Worm (Caenorhabditis elegans) whole organism, L4 larva: Measurements from ENCODE around the gene tat-3.

ENCODE experiments used
- F49E8.2 ChIP-seq: sonication (generic microtip); optimal IDR thresholded peaks from 2 replicates; lab custom pipeline; 2016; ENCODE audit warnings: missing compliant biosample characterization, mild to moderate bottlenecking, missing genetic modification characterization, borderline replicate concordance
- Y105C5A.15 ChIP-seq: fragments of 200-800 bp; sonication (Bioruptor generic); IDR thresholded peaks from 2 replicates; pipeline ENCODE4 v1.3.6; 2022; ENCODE audit warnings: missing genetic modification characterization, missing compliant biosample characterization
- ceh-20 ChIP-seq: fragments of 200-800 bp; sonication (Bioruptor generic); IDR thresholded peaks from 2 replicates; pipeline ENCODE4 v1.3.6; 2022; ENCODE audit warnings: missing genetic modification reagents, missing genetic modification characterization, missing compliant biosample characterization
- ceh-28 ChIP-seq: fragments of 150-350 bp; optimal IDR thresholded peaks from 2 replicates; lab custom pipeline; 2014; ENCODE audit warnings: missing biosample characterization, missing genetic modification reagents, missing genetic modification characterization
- ceh-32 ChIP-seq: sonication (generic microtip); optimal IDR thresholded peaks from 2 replicates; lab custom pipeline; 2016; ENCODE audit warnings: mild to moderate bottlenecking, missing genetic modification characterization, missing compliant biosample characterization; ENCODE audit not compliant: poor library complexity
- ceh-62 ChIP-seq: sonication (generic microtip); optimal IDR thresholded peaks from 2 replicates; lab custom pipeline; 2017; ENCODE audit warnings: missing biosample characterization, missing genetic modification characterization
- ceh-82 ChIP-seq: sonication (generic microtip); optimal IDR thresholded peaks from 2 replicates; lab custom pipeline; 2017; ENCODE audit warnings: missing biosample characterization, missing genetic modification characterization
- ctbp-1 ChIP-seq: fragments of 200-800 bp; sonication (Bioruptor generic); IDR thresholded peaks from 2 replicates; pipeline ENCODE4 v1.3.6; 2022; ENCODE audit warnings: missing genetic modification reagents, missing genetic modification characterization, missing compliant biosample characterization
- daf-16 ChIP-seq, 3 experiments: sonication (generic microtip); optimal IDR thresholded peaks; 2 replicates each; lab custom pipeline; 2016 to 2017; ENCODE audit warnings: missing genetic modification characterization in 3 of 3, missing genetic modification reagents in 3 of 3, mild to moderate bottlenecking in 2 of 3, missing compliant biosample characterization in 2 of 3, missing biosample characterization in 1 of 3, moderate library complexity in 1 of 3
- daf-19 ChIP-seq: fragments of 200-800 bp; sonication (Bioruptor generic); conservative IDR thresholded peaks from 2 replicates; pipeline ENCODE4 v1.3.6; 2022; ENCODE audit warnings: missing genetic modification characterization, missing compliant biosample characterization
- dpl-1 ChIP-seq: fragments of 150-350 bp; optimal IDR thresholded peaks from 2 replicates; lab custom pipeline; 2014; ENCODE audit warnings: missing biosample characterization, missing genetic modification reagents, missing genetic modification characterization
- fkh-10 ChIP-seq: fragments of 150-350 bp; optimal IDR thresholded peaks from 2 replicates; lab custom pipeline; 2014; ENCODE audit warnings: missing biosample characterization, missing genetic modification reagents, missing genetic modification characterization
- fos-1 ChIP-seq: fragments of 150-350 bp; optimal IDR thresholded peaks from 2 replicates; lab custom pipeline; 2014; ENCODE audit warnings: missing biosample characterization, missing genetic modification characterization
- hlh-30 ChIP-seq: sonication (generic microtip); optimal IDR thresholded peaks from 2 replicates; lab custom pipeline; 2017; ENCODE audit warnings: antibody characterized with exemption, mild to moderate bottlenecking, missing genetic modification characterization, missing compliant biosample characterization; ENCODE audit not compliant: insufficient read depth
- lin-1 ChIP-seq: fragments of 200-800 bp; sonication (Bioruptor generic); IDR thresholded peaks from 2 replicates; pipeline ENCODE4 v1.3.6; 2022; ENCODE audit warnings: missing genetic modification reagents, missing genetic modification characterization, missing compliant biosample characterization
- lin-13 ChIP-seq: fragments of 150-350 bp; optimal IDR thresholded peaks from 2 replicates; lab custom pipeline; 2014; ENCODE audit warnings: missing biosample characterization, missing genetic modification reagents, missing genetic modification characterization
- lin-15B ChIP-seq: fragments of 150-350 bp; sonication (generic microtip); optimal IDR thresholded peaks from 3 replicates; lab custom pipeline; 2014; ENCODE audit warnings: missing biosample characterization, missing genetic modification characterization
- lin-29 ChIP-seq: fragments of 200-800 bp; sonication (Bioruptor generic); IDR thresholded peaks from 2 replicates; pipeline ENCODE4 v1.3.6; 2022; ENCODE audit warnings: missing genetic modification reagents, missing genetic modification characterization, missing compliant biosample characterization
- lin-38 ChIP-seq: fragments of 200-800 bp; sonication (Bioruptor generic); IDR thresholded peaks from 2 replicates; pipeline ENCODE4 v1.3.6; 2022; ENCODE audit warnings: missing genetic modification reagents, missing genetic modification characterization, missing compliant biosample characterization
- lsy-2 ChIP-seq, 2 experiments: fragments of 150-350 bp in 1 of 2; sonication (generic microtip) in 1 of 2; optimal IDR thresholded peaks; 2 replicates each; lab custom pipeline; 2014 to 2017; ENCODE audit warnings: missing biosample characterization in 2 of 2, missing genetic modification characterization in 2 of 2
- madf-9 ChIP-seq: fragments of 200-800 bp; sonication (Bioruptor generic); conservative IDR thresholded peaks from 2 replicates; pipeline ENCODE4 v1.3.6; 2022; ENCODE audit warnings: missing genetic modification reagents, missing genetic modification characterization, missing compliant biosample characterization
- mdl-1 ChIP-seq, 2 experiments: fragments of 150-350 bp in 1 of 2; sonication (generic microtip) in 1 of 2; optimal IDR thresholded peaks; 2 replicates each; lab custom pipeline; 2014 to 2017; ENCODE audit warnings: missing biosample characterization in 2 of 2, missing genetic modification characterization in 2 of 2
- mdt-29 ChIP-seq: fragments of 200-800 bp; sonication (Bioruptor generic); IDR thresholded peaks from 2 replicates; pipeline ENCODE4 v1.3.6; 2022; ENCODE audit warnings: missing genetic modification reagents, missing genetic modification characterization, missing compliant biosample characterization
- mep-1 ChIP-seq: fragments of 150-350 bp; sonication (generic microtip); optimal IDR thresholded peaks from 3 replicates; lab custom pipeline; 2014; ENCODE audit warnings: missing biosample characterization, missing genetic modification characterization
- mes-2 ChIP-seq: sonication (generic microtip); optimal IDR thresholded peaks from 2 replicates; lab custom pipeline; 2016; ENCODE audit warnings: missing genotype, mild to moderate bottlenecking, missing genetic modification characterization, missing compliant biosample characterization; ENCODE audit not compliant: poor library complexity, severe bottlenecking
- nhr-10 ChIP-seq: fragments of 150-350 bp; optimal IDR thresholded peaks from 2 replicates; lab custom pipeline; 2014; ENCODE audit warnings: missing biosample characterization, missing genetic modification characterization
- nhr-111 ChIP-seq: fragments of 200-800 bp; sonication (Bioruptor generic); optimal IDR thresholded peaks from 2 replicates; lab custom pipeline; 2018; ENCODE audit warnings: mild to moderate bottlenecking, missing genetic modification characterization, missing compliant biosample characterization
- nhr-237 ChIP-seq: sonication (generic microtip); optimal IDR thresholded peaks from 2 replicates; lab custom pipeline; 2017; ENCODE audit warnings: missing biosample characterization, missing genetic modification characterization
- nhr-25 ChIP-seq: sonication (generic microtip); optimal IDR thresholded peaks from 2 replicates; lab custom pipeline; 2017; ENCODE audit warnings: missing genetic modification characterization, mild to moderate bottlenecking, missing compliant biosample characterization, antibody characterized with exemption, moderate library complexity, borderline replicate concordance; ENCODE audit not compliant: insufficient read depth
- nhr-28 ChIP-seq: fragments of 150-350 bp; optimal IDR thresholded peaks from 2 replicates; lab custom pipeline; 2014; ENCODE audit warnings: missing biosample characterization, missing genetic modification characterization
- nhr-41 ChIP-seq: fragments of 200-800 bp; sonication (Bioruptor generic); IDR thresholded peaks from 2 replicates; pipeline ENCODE4 v1.3.6; 2022; ENCODE audit warnings: missing genetic modification reagents, missing genetic modification characterization, missing compliant biosample characterization
- nhr-42 ChIP-seq: fragments of 200-800 bp; sonication (Bioruptor generic); IDR thresholded peaks from 2 replicates; pipeline ENCODE4 v1.3.6; 2022; ENCODE audit warnings: missing genetic modification characterization, missing compliant biosample characterization
- nhr-77 ChIP-seq: fragments of 150-350 bp; optimal IDR thresholded peaks from 2 replicates; lab custom pipeline; 2014; ENCODE audit warnings: missing biosample characterization, missing genetic modification characterization
- php-3 ChIP-seq: fragments of 200-800 bp; sonication (Bioruptor generic); IDR thresholded peaks from 2 replicates; pipeline ENCODE4 v1.3.6; 2022; ENCODE audit warnings: missing genetic modification reagents, missing genetic modification characterization, missing compliant biosample characterization
- saeg-2 ChIP-seq: fragments of 200-800 bp; sonication (Bioruptor generic); IDR thresholded peaks from 2 replicates; pipeline ENCODE4 v1.3.6; 2022; ENCODE audit warnings: missing genetic modification reagents, missing genetic modification characterization, missing compliant biosample characterization
- sdz-12 ChIP-seq: fragments of 200-800 bp; sonication (Bioruptor generic); optimal IDR thresholded peaks from 2 replicates; lab custom pipeline; 2018; ENCODE audit warnings: mild to moderate bottlenecking, missing genetic modification characterization, missing compliant biosample characterization
- snpc-1.2 ChIP-seq: fragments of 200-800 bp; sonication (Bioruptor generic); IDR thresholded peaks from 2 replicates; pipeline ENCODE4 v1.3.6; 2022; ENCODE audit warnings: missing genetic modification reagents, missing genetic modification characterization, missing compliant biosample characterization
- spr-1 ChIP-seq: sonication (generic microtip); optimal IDR thresholded peaks from 2 replicates; lab custom pipeline; 2016; ENCODE audit warnings: mild to moderate bottlenecking, missing genetic modification characterization, missing compliant biosample characterization
- spr-3 ChIP-seq: fragments of 200-800 bp; sonication (Bioruptor generic); optimal IDR thresholded peaks from 2 replicates; lab custom pipeline; 2018; ENCODE audit warnings: mild to moderate bottlenecking, missing genetic modification characterization, missing compliant biosample characterization
- tag-97 ChIP-seq: fragments of 200-800 bp; sonication (Bioruptor generic); IDR thresholded peaks from 2 replicates; pipeline ENCODE4 v1.3.6; 2022; ENCODE audit warnings: missing genetic modification characterization, missing compliant biosample characterization
- tra-1 ChIP-seq: fragments of 200-800 bp; sonication (Bioruptor generic); IDR thresholded peaks from 2 replicates; pipeline ENCODE4 v1.3.6; 2022; ENCODE audit warnings: missing genetic modification reagents, missing genetic modification characterization, missing compliant biosample characterization
- unc-130 ChIP-seq: sonication (generic microtip); optimal IDR thresholded peaks from 2 replicates; lab custom pipeline; 2016; ENCODE audit warnings: missing genetic modification reagents, missing genetic modification characterization, missing compliant biosample characterization
- unc-62 ChIP-seq, 3 experiments: fragments of 150-350 bp in 1 of 3; sonication (generic microtip); optimal IDR thresholded peaks in 2 of 3; peaks in 1 of 3; 1 replicate in 1 of 3; 2 replicates in 2 of 3; lab custom pipeline; 2014 to 2017; ENCODE audit warnings: missing biosample characterization in 3 of 3, missing genetic modification characterization in 3 of 3, missing genetic modification reagents in 3 of 3, missing genotype in 1 of 3
- vab-7 ChIP-seq: fragments of 200-800 bp; sonication (Bioruptor generic); IDR thresholded peaks from 2 replicates; pipeline ENCODE4 v1.3.6; 2022; ENCODE audit warnings: missing genetic modification reagents, missing genetic modification characterization, missing compliant biosample characterization
- zag-1 ChIP-seq: fragments of 150-350 bp; optimal IDR thresholded peaks from 2 replicates; lab custom pipeline; 2014; ENCODE audit warnings: missing biosample characterization, missing genetic modification characterization
- zfp-3 ChIP-seq: fragments of 200-800 bp; sonication (Bioruptor generic); conservative IDR thresholded peaks from 2 replicates; pipeline ENCODE4 v1.3.6; 2022; ENCODE audit warnings: missing genetic modification reagents, missing genetic modification characterization, missing compliant biosample characterization
- zip-2 ChIP-seq: fragments of 150-350 bp; optimal IDR thresholded peaks from 2 replicates; lab custom pipeline; 2014; ENCODE audit warnings: missing biosample characterization, missing genetic modification characterization
- ztf-11 ChIP-seq: fragments of 150-350 bp; optimal IDR thresholded peaks from 2 replicates; lab custom pipeline; 2014; ENCODE audit warnings: missing biosample characterization, missing genetic modification characterization
- ztf-7 ChIP-seq: fragments of 150-350 bp; optimal IDR thresholded peaks from 2 replicates; lab custom pipeline; 2014; ENCODE audit warnings: missing biosample characterization, missing genetic modification characterization

tat-3 gene

DNA sequence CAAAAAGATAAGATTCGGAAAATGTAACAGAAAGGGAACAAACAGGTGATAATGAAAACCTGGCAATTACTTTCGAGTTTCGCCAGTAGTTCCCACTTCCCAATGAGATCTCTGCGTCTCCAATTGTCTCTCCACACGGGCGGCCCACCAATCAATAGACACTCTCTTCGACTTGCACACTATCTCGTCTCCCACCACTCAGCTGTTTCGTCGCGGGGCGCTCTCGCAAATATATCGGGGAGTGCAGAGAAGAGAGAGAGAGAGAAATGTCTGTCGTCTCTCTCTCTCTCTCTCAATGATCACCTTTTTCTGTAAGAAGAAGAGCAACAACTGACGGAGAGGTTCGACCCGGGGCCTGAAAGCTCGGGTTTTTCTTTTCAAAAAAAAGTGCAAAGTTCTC is 10.3 kb downstream of the tat-3 start (continued):
- peak; percentile 68 for TF ChIP-seq lin-38 (GFP tag; lab: Robert Waterston, UW)
- TF ChIP-seq lin-13 (GFP tag; lab: Kevin White, UChicago), result peak; percentile 64
- TF ChIP-seq mes-2 (tag; lab: Kevin White, UChicago), result peak; percentile 77
- peak; percentile 52; the same call in 1 of the 2 replicates for TF ChIP-seq tra-1
- TF ChIP-seq dpl-1, result peak; percentile 52
- TF ChIP-seq ceh-32 (tag; lab: Kevin White, UChicago), result no peak
- TF ChIP-seq ztf-7 (tag; lab: Kevin White, UChicago), result no peak
- no peak for TF ChIP-seq ztf-11
- TF ChIP-seq nhr-28 (tag; lab: Kevin White, UChicago), result peak; percentile 85
- peak; percentile 72; the same call in 1 of the 2 replicates for TF ChIP-seq mdt-29 (GFP tag; lab: Robert Waterston, UW)
- 0 out of 2 replicates have a peak, but pooled peaks have one; percentile 23 for TF ChIP-seq nhr-42
- TF ChIP-seq nhr-77, result peak; percentile 56
- TF ChIP-seq fos-1 (tag; lab: Kevin White, UChicago), result no peak
- peak; percentile 81 for TF ChIP-seq mep-1 (tag; lab: Kevin White, UChicago)
- no peak for TF ChIP-seq zag-1 (tag; lab: Kevin White, UChicago)
- TF ChIP-seq zip-2, result no peak
- peak; percentile 61 for TF ChIP-seq saeg-2 (GFP tag; lab: Robert Waterston, UW)
- peak; percentile 17; the same call in 1 of the 2 replicates for TF ChIP-seq snpc-1.2 (GFP tag; lab: Robert Waterston, UW)
- TF ChIP-seq ceh-82 (tag; lab: Kevin White, UChicago), result no peak
- TF ChIP-seq tag-97 (GFP tag; lab: Robert Waterston, UW), result no peak
- peak; percentile 13 for TF ChIP-seq nhr-10 (tag; lab: Kevin White, UChicago)
- TF ChIP-seq sdz-12 (GFP tag; lab: Kevin White, UChicago), result no peak
- peak; percentile 93 for TF ChIP-seq lin-1 (GFP tag; lab: Robert Waterston, UW)
- TF ChIP-seq ctbp-1 (GFP tag; lab: Robert Waterston, UW), result peak; percentile 78
- 0 out of 2 replicates have a peak, but pooled peaks have one; percentile 54 for TF ChIP-seq Y105C5A.15
- peak; percentile 79 for TF ChIP-seq ceh-20 (GFP tag; lab: Robert Waterston, UW)
- TF ChIP-seq daf-19 (GFP tag; lab: Robert Waterston, UW), result no peak
- TF ChIP-seq unc-130, result peak; percentile 27
- TF ChIP-seq spr-3 (GFP tag; lab: Kevin White, UChicago), result no peak
- peak; percentile 17 to 53 for TF ChIP-seq mdl-1 (tag; optimal IDR thresholded peaks at IDR 0.05; lab: Kevin White, UChicago)
- no peak for TF ChIP-seq ceh-62 (tag; lab: Kevin White, UChicago)
- peak; percentile 75 for TF ChIP-seq ceh-28 (tag; lab: Kevin White, UChicago)
- no peak for TF ChIP-seq lin-29 (GFP tag; lab: Robert Waterston, UW)
- TF ChIP-seq nhr-41 (GFP tag; lab: Robert Waterston, UW), result peak; percentile 67
- no peak for TF ChIP-seq nhr-111

DNA sequence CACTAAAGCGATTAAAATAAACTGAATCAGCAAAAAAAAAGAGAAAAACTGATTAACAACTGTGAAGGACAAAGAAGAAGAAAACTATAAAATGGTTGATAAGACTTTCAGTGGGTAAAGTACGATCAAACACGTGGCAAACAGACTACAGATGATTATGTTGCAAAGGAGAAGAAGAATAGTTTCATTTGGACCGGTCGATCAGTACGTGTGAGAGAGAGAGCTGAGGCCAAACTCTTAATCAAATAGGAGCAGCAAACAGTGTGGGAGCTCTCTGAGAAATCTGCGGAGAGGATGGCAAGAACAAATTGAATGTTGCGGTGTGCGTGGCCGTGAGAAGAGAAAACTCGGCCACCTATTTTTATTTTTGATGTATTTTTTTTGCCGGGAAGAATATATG is 11.4 kb downstream of the tat-3 start:
- no peak for TF ChIP-seq madf-9 (GFP tag; lab: Robert Waterston, UW)
- TF ChIP-seq lin-13 (GFP tag; lab: Kevin White, UChicago), result no peak
- no peak for TF ChIP-seq sdz-12 (GFP tag; lab: Kevin White, UChicago)
- no peak for TF ChIP-seq unc-62 (GFP tag; optimal IDR thresholded peaks at IDR 0.05 in 1 of 2; lab: Kevin White, UChicago)
- no peak for TF ChIP-seq unc-62 (tag; optimal IDR thresholded peaks at IDR 0.05; lab: Kevin White, UChicago)
- TF ChIP-seq hlh-30 (tag; lab: Kevin White, UChicago), result peak; percentile 61
- no peak for TF ChIP-seq fkh-10 (GFP tag; lab: Kevin White, UChicago)
- no peak for TF ChIP-seq spr-1 (tag; lab: Kevin White, UChicago)
- TF ChIP-seq zfp-3 (GFP tag; lab: Robert Waterston, UW), result no peak
- TF ChIP-seq tra-1, result 0 out of 2 replicates have a peak, but pooled peaks have one; percentile 33
- TF ChIP-seq php-3 (GFP tag; lab: Robert Waterston, UW), result no peak; the same call in 1 of the 2 replicates
- no peak for TF ChIP-seq lin-15B (tag; lab: Kevin White, UChicago)
- TF ChIP-seq F49E8.2, result no peak
- TF ChIP-seq lin-1 (GFP tag; lab: Robert Waterston, UW), result 0 out of 2 replicates have a peak, but pooled peaks have one; percentile 23
- TF ChIP-seq vab-7 (GFP tag; lab: Robert Waterston, UW), result no peak
- TF ChIP-seq lsy-2 (tag; optimal IDR thresholded peaks at IDR 0.05; lab: Kevin White, UChicago), result peak in 1 of 2 experiments; percentile 21
- no peak for TF ChIP-seq snpc-1.2 (GFP tag; lab: Robert Waterston, UW)
- TF ChIP-seq daf-16 (GFP tag; optimal IDR thresholded peaks at IDR 0.05; lab: Kevin White, UChicago), result no peak
- peak; percentile 22 for TF ChIP-seq daf-16 (tag; optimal IDR thresholded peaks at IDR 0.05; lab: Kevin White, UChicago)
- TF ChIP-seq nhr-25 (tag; lab: Kevin White, UChicago), result no peak
- no peak for TF ChIP-seq nhr-237 (tag; lab: Kevin White, UChicago)
- TF ChIP-seq daf-19 (GFP tag; lab: Robert Waterston, UW), result no peak
